Fruit fly (Drosophila melanogaster): Measurements from ENCODE around the gene CG42541.

- TF ChIP-seq dl (GFP tag; optimal IDR thresholded peaks at IDR 0.05; ENCODE audit: insufficient read depth in 1 of 2, partially characterized antibody in 2 of 2), result no peak
- TF ChIP-seq Sp1 (GFP tag; optimal IDR thresholded peaks at IDR 0.05), result no peak
- no peak for TF ChIP-seq fru (GFP tag; optimal IDR thresholded peaks at IDR 0.05)
- TF ChIP-seq foxo (GFP tag; optimal IDR thresholded peaks at IDR 0.05), result peak in 1 of 2 experiments; percentile 51
- TF ChIP-seq CrebA (GFP tag; optimal IDR thresholded peaks at IDR 0.05; ENCODE audit: borderline replicate concordance), result no peak
- TF ChIP-seq Hr78 (GFP tag; optimal IDR thresholded peaks at IDR 0.05), result no peak
- no peak for TF ChIP-seq Hnf4 (GFP tag; optimal IDR thresholded peaks at IDR 0.05)
- no peak for TF ChIP-seq Myc (optimal IDR thresholded peaks at IDR 0.05)
- no peak for TF ChIP-seq br (GFP tag; optimal IDR thresholded peaks at IDR 0.05)
Observed at dm6 chrX:3950199-3950645, 19.8 kb upstream of the CG42541 start.

Data from whole organism, wandering third instar larva.